Fruit fly (Drosophila melanogaster) whole organism, pupa: Measurements from ENCODE around the gene Cyp4d8.
"Not testable (repeated sequence)": the region's sequence is repeated elsewhere in the genome, so short reads cannot be mapped to it uniquely, and the experiment has no call there.

Source experiments
- CG10348 ChIP-seq: fragments of 200-800 bp; sonication (Bioruptor generic); IDR thresholded peaks from 2 replicates; pipeline ENCODE4 v1.3.6; 2022; ENCODE audit warnings: missing biosample characterization, missing genetic modification characterization
- CG12605 ChIP-seq: fragments of 200-800 bp; sonication (Bioruptor generic); IDR thresholded peaks from 2 replicates; pipeline ENCODE4 v1.3.6; 2022; ENCODE audit warnings: missing biosample characterization, missing genetic modification characterization
- CG13204 ChIP-seq: fragments of 200-800 bp; sonication (Bioruptor generic); optimal IDR thresholded peaks from 2 replicates; lab custom pipeline; 2018; ENCODE audit warnings: missing biosample characterization, mild to moderate bottlenecking, missing genetic modification characterization, moderate library complexity
- CG14655 ChIP-seq: fragments of 200-800 bp; sonication (Bioruptor generic); optimal IDR thresholded peaks from 3 replicates; lab custom pipeline; 2017; ENCODE audit warnings: mild to moderate bottlenecking, missing biosample characterization, missing genetic modification reagents, missing genetic modification characterization
- CG15710 ChIP-seq: fragments of 200-800 bp; sonication (Bioruptor generic); optimal IDR thresholded peaks from 2 replicates; lab custom pipeline; 2018; ENCODE audit warnings: missing biosample characterization, mild to moderate bottlenecking, missing genetic modification characterization, moderate library complexity
- CG17806 ChIP-seq: fragments of 200-800 bp; sonication (Bioruptor generic); optimal IDR thresholded peaks from 2 replicates; lab custom pipeline; 2018; ENCODE audit warnings: missing biosample characterization, mild to moderate bottlenecking, missing genetic modification characterization, moderate library complexity
- CG32121 ChIP-seq: fragments of 200-800 bp; sonication (Bioruptor generic); IDR thresholded peaks from 2 replicates; pipeline ENCODE4 v1.3.6; 2022; ENCODE audit warnings: missing biosample characterization, missing genetic modification characterization
- CG34367 ChIP-seq: fragments of 200-800 bp; sonication (Bioruptor generic); optimal IDR thresholded peaks from 2 replicates; lab custom pipeline; 2018; ENCODE audit warnings: missing biosample characterization, mild to moderate bottlenecking, missing genetic modification characterization
- CG4496 ChIP-seq: fragments of 200-800 bp; sonication (Bioruptor generic); IDR thresholded peaks from 3 replicates; pipeline ENCODE4 v1.3.6; 2022; ENCODE audit warnings: missing biosample characterization, missing genetic modification characterization
- CG8159 ChIP-seq: fragments of 200-800 bp; sonication (Bioruptor generic); optimal IDR thresholded peaks from 3 replicates; lab custom pipeline; 2018; ENCODE audit warnings: missing biosample characterization, mild to moderate bottlenecking, missing genetic modification characterization, moderate library complexity
- CG8301 ChIP-seq: fragments of 200-800 bp; sonication (Bioruptor generic); optimal IDR thresholded peaks from 2 replicates; lab custom pipeline; 2018; ENCODE audit warnings: missing biosample characterization, mild to moderate bottlenecking, missing genetic modification characterization
- CG9948 ChIP-seq: fragments of 200-800 bp; sonication (Bioruptor generic); optimal IDR thresholded peaks from 2 replicates; lab custom pipeline; 2018; ENCODE audit warnings: missing biosample characterization, mild to moderate bottlenecking, missing genetic modification characterization, moderate library complexity
- D1 ChIP-seq: fragments of 200-800 bp; sonication (Bioruptor generic); optimal IDR thresholded peaks from 2 replicates; lab custom pipeline; 2018; ENCODE audit warnings: missing biosample characterization, mild to moderate bottlenecking, missing genetic modification characterization, moderate library complexity
- EcR ChIP-seq: fragments of 200-800 bp; sonication (Bioruptor generic); optimal IDR thresholded peaks from 3 replicates; lab custom pipeline; 2019; ENCODE audit warnings: missing biosample characterization, missing genetic modification characterization, mild to moderate bottlenecking, moderate library complexity, missing genetic modification reagents
- Ets98B ChIP-seq: fragments of 200-800 bp; sonication (Bioruptor generic); IDR thresholded peaks from 2 replicates; pipeline ENCODE4 v1.3.6; 2022; ENCODE audit warnings: missing biosample characterization, missing genetic modification characterization
- Pif1A ChIP-seq: fragments of 200-800 bp; sonication (Bioruptor generic); optimal IDR thresholded peaks from 3 replicates; lab custom pipeline; 2016; ENCODE audit warnings: missing biosample characterization, missing genetic modification characterization
- Pif1B ChIP-seq: fragments of 200-800 bp; sonication (Bioruptor generic); optimal IDR thresholded peaks from 3 replicates; lab custom pipeline; 2016; ENCODE audit warnings: missing biosample characterization, missing genetic modification characterization
- Snoo ChIP-seq: fragments of 200-800 bp; sonication (Bioruptor generic); optimal IDR thresholded peaks from 3 replicates; lab custom pipeline; 2017; ENCODE audit warnings: missing biosample characterization, mild to moderate bottlenecking, missing genetic modification characterization, inconsistent platforms
- fd96Ca ChIP-seq: fragments of 200-800 bp; sonication (Bioruptor generic); IDR thresholded peaks from 3 replicates; pipeline ENCODE4 v1.3.6; 2022; ENCODE audit warnings: missing biosample characterization, missing genetic modification characterization
- gl ChIP-seq: fragments of 200-800 bp; sonication (Bioruptor generic); optimal IDR thresholded peaks from 2 replicates; lab custom pipeline; 2018; ENCODE audit warnings: missing biosample characterization, mild to moderate bottlenecking, missing genetic modification characterization
- rn ChIP-seq: fragments of 200-800 bp; sonication (Bioruptor generic); IDR thresholded peaks from 2 replicates; pipeline ENCODE4 v1.3.6; 2022; ENCODE audit warnings: missing biosample characterization, missing genetic modification characterization

Gene Cyp4d8

dm6 chr3L:7520619-7521018, 24.6 kb upstream of the Cyp4d8 start:
- TF ChIP-seq CG10348 (GFP tag; lab: Robert Waterston, UW): no peak
- no peak for TF ChIP-seq CG9948 (tag; lab: Kevin White, UChicago)
- peak; percentile 13 for TF ChIP-seq EcR
- no peak for TF ChIP-seq Ets98B (GFP tag; lab: Robert Waterston, UW)
- no peak for TF ChIP-seq CG8159 (tag; lab: Kevin White, UChicago)
- no peak for TF ChIP-seq CG12605 (GFP tag; lab: Robert Waterston, UW)

dm6 chr3L:7519219-7519618, 23.2 kb upstream of the Cyp4d8 start:
- no peak for TF ChIP-seq CG4496 (GFP tag; lab: Robert Waterston, UW)
- TF ChIP-seq Pif1B: no peak
- no peak for TF ChIP-seq CG15710
- TF ChIP-seq CG8159 (tag; lab: Kevin White, UChicago): no peak
- no peak for TF ChIP-seq D1
- no peak for TF ChIP-seq fd96Ca
- TF ChIP-seq CG9948 (tag; lab: Kevin White, UChicago): no peak
- no peak for TF ChIP-seq CG8301 (tag; lab: Kevin White, UChicago)
- no peak for TF ChIP-seq EcR
- no peak for TF ChIP-seq Snoo (tag; lab: Kevin White, UChicago)
- TF ChIP-seq CG17806 (tag; lab: Kevin White, UChicago): no peak
- TF ChIP-seq rn (GFP tag; lab: Robert Waterston, UW): no peak
- no peak for TF ChIP-seq CG34367
- TF ChIP-seq Pif1A (GFP tag; lab: Kevin White, UChicago): no peak
- TF ChIP-seq CG14655 (GFP tag; lab: Kevin White, UChicago): no peak
- no peak for TF ChIP-seq CG10348 (GFP tag; lab: Robert Waterston, UW)
- TF ChIP-seq gl (tag; lab: Kevin White, UChicago): no peak
- TF ChIP-seq CG32121 (GFP tag; lab: Robert Waterston, UW): no peak
- no peak for TF ChIP-seq Ets98B (GFP tag; lab: Robert Waterston, UW)
- no peak for TF ChIP-seq CG13204 (GFP tag; lab: Kevin White, UChicago)

dm6 chr3L:7518351-7519102, 22.5 kb upstream of the Cyp4d8 start, which contains the start of gene ltl:
Gene ltl, plus strand, starts transcription at chr3L:7518997.
- TF ChIP-seq CG14655 (GFP tag; lab: Kevin White, UChicago) (no peak), Pif1B (peak; percentile 1)

dm6 chr3L:7510414-7511384, 14.7 kb upstream of the Cyp4d8 start, which contains the start of gene CG7546:
Gene CG7546, plus strand, starts transcription at chr3L:7510986.
- TF ChIP-seq fd96Ca: peak; percentile 13; the same call in 1 of the 3 replicates
- no peak for TF ChIP-seq CG10348 (GFP tag; lab: Robert Waterston, UW)
- peak; percentile 38 for TF ChIP-seq CG15710
- no peak for TF ChIP-seq gl (tag; lab: Kevin White, UChicago)
- TF ChIP-seq EcR: peak; percentile 56
- 0 out of 3 replicates have a peak, but pooled peaks have one; percentile 26 for TF ChIP-seq CG4496 (GFP tag; lab: Robert Waterston, UW)
- peak; percentile 56 for TF ChIP-seq CG8159 (tag; lab: Kevin White, UChicago)
- no peak for TF ChIP-seq CG12605 (GFP tag; lab: Robert Waterston, UW)
- no peak for TF ChIP-seq CG34367
- TF ChIP-seq CG13204 (GFP tag; lab: Kevin White, UChicago): peak; percentile 26
- TF ChIP-seq CG32121 (GFP tag; lab: Robert Waterston, UW): no peak
- TF ChIP-seq CG14655 (GFP tag; lab: Kevin White, UChicago): no peak

dm6 chr3L:7506117-7506516, 10.1 kb upstream of the Cyp4d8 start, which contains the start of gene CG7548:
Gene CG7548, minus strand, starts transcription at chr3L:7506217.
- TF ChIP-seq CG13204 (GFP tag; lab: Kevin White, UChicago) (no peak), CG4496 (GFP tag; lab: Robert Waterston, UW) (no peak), CG34367 (no peak), Ets98B (GFP tag; lab: Robert Waterston, UW) (no peak), gl (tag; lab: Kevin White, UChicago) (no peak), CG8159 (tag; lab: Kevin White, UChicago) (no peak), Pif1B (no peak), CG14655 (GFP tag; lab: Kevin White, UChicago) (no peak), CG10348 (GFP tag; lab: Robert Waterston, UW) (no peak), fd96Ca (no peak), EcR (no peak)

dm6 chr3L:7498731-7499130, 2.7 kb upstream of the Cyp4d8 start, which contains the start of gene CG8539:
Gene CG8539, minus strand, starts transcription at chr3L:7498831.
- TF ChIP-seq EcR; fd96Ca; CG10348 (GFP tag; lab: Robert Waterston, UW): not testable (repeated sequence)
